Worm (Caenorhabditis elegans): ENCODE measurements around the gene fbxb-77.

DNA sequence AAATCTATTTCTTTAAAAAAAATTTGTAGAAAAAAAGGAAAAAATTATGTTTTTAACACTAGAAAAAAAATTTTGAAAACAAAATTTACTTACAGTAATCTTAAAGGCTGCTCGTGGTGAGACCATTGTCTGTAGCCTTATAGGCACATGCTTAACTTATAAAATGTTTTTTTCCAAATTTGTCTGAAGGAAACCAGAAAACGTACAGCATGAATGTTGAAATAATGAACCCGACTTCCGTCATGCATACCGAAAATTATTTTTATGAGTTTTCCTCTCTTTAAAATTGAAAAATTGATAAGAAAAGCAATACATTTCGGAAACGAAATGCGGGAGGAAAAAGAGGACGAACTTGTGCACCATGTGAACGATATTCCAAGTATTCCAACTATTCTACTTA lies 15.8 kb upstream of the fbxb-77 start, which contains the start of gene R11E3.2:
- TF ChIP-seq tab-1 (GFP tag; IDR thresholded peaks at IDR 0.05) (no peak), flt-1 (GFP tag; IDR thresholded peaks at IDR 0.05) (no peak), cog-1 (tag; optimal IDR thresholded peaks at IDR 0.05) (no peak), klf-2 (GFP tag; conservative IDR thresholded peaks at IDR 0.05) (no peak), ztf-29 (GFP tag; IDR thresholded peaks at IDR 0.05) (no peak), T22C8.4 (GFP tag; IDR thresholded peaks at IDR 0.05) (no peak), ref-1 (GFP tag; conservative IDR thresholded peaks at IDR 0.05) (no peak), ztf-23 (GFP tag; IDR thresholded peaks at IDR 0.05) (no peak)

Measured in whole organism, midembryonic.